Worm (Caenorhabditis elegans) whole organism, mixed stage, embryonic: Measurements from ENCODE around the gene C16C4.1.
"Not testable (repeated sequence)": the region's sequence is repeated elsewhere in the genome, so short reads cannot be mapped to it uniquely, and the experiment has no call there.

ENCODE experiments used
- blmp-1 ChIP-seq: fragments of 150-350 bp; optimal IDR thresholded peaks from 2 replicates; lab custom pipeline; 2014; ENCODE audit warnings: missing biosample characterization, missing genetic modification characterization
- elt-3 ChIP-seq: fragments of 150-350 bp; optimal IDR thresholded peaks from 2 replicates; lab custom pipeline; 2014; ENCODE audit warnings: missing biosample characterization, missing genetic modification characterization
- mls-2 ChIP-seq: sonication (generic microtip); optimal IDR thresholded peaks from 2 replicates; lab custom pipeline; 2016; ENCODE audit warnings: mild to moderate bottlenecking, missing genetic modification characterization, moderate library complexity, missing compliant biosample characterization
- pha-4 ChIP-seq: fragments of 150-350 bp; optimal IDR thresholded peaks from 2 replicates; lab custom pipeline; 2018; ENCODE audit warnings: missing biosample characterization, missing genetic modification reagents, missing genetic modification characterization
- snpc-4 ChIP-seq: fragments of 150-350 bp; optimal IDR thresholded peaks from 2 replicates; lab custom pipeline; 2014; ENCODE audit warnings: missing biosample characterization, missing genetic modification characterization
- unc-39 ChIP-seq: fragments of 150-350 bp; optimal IDR thresholded peaks from 2 replicates; lab custom pipeline; 2014; ENCODE audit warnings: missing biosample characterization, missing genetic modification characterization
- ztf-11 ChIP-seq: fragments of 150-350 bp; optimal IDR thresholded peaks from 2 replicates; lab custom pipeline; 2014; ENCODE audit warnings: missing biosample characterization, missing genetic modification characterization

DNA sequence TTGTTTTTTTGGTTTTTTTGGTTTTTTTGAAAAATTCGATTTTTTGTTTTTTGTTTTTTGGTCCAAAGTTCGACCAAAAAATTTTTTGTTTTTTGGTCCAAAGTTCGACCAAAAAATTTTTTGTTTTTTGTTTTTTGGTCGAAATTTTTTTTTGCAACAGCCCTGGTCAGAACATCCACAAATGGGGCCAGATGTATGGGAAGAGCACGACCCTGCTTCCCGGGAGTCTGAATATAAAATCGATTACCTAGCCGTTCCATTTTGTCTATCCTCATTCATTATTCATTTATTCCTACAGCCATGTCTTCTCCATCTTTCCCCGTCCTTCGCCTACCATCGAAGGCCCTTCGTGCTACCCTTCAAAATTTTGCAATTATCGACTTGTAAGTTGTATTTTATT lies 39.9 kb upstream of the C16C4.1 start, which contains the start of gene fbxb-95:
- TF ChIP-seq blmp-1, pha-4, mls-2, snpc-4, elt-3, ztf-11, unc-39 (tag; lab: Kevin White, UChicago): not testable (repeated sequence)
